Fruit fly (Drosophila melanogaster): ENCODE results near the gene CG34277.

DNA sequence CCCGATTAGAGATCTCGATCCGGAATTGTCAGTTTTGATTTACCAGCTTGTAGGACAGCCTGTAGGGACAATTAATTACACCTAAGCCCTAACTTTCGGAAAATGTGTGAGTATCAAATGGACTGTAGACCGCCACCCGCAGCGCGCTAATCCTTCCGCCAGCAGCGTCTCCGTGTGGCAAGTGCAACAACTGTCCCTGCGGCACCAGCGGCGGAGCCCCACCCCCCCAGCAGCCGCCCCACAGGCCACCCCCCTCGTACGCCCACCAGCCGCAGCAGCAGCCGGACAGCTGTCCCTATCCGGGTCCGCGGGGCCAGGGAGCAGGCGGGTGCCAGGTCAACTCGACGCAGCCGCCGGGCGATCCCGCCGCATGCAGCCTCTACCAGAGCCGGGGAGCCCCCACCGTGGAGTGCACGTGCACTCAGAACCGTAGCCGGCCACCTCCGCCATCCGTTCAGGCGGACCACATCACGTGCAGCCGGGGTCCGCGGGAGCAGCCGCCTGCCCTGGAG lies at the start of gene CG34277, which contains the start of gene CG31542:
- TF ChIP-seq Gug (GFP tag; IDR thresholded peaks at IDR 0.05), result no peak
- TF ChIP-seq Blimp-1 (GFP tag; optimal IDR thresholded peaks at IDR 0.05), result no peak
- TF ChIP-seq dac (GFP tag; optimal IDR thresholded peaks at IDR 0.05), result no peak
- no peak for TF ChIP-seq CG32006 (GFP tag; optimal IDR thresholded peaks at IDR 0.05)
- no peak for TF ChIP-seq CG7368 (GFP tag; optimal IDR thresholded peaks at IDR 0.05)

Measured in whole organism, prepupa.